Worm (Caenorhabditis elegans) whole organism, late embryonic: ENCODE data around the gene F41E6.1.

Experiments used
- C08G9.2 ChIP-seq: sonication (generic microtip); optimal IDR thresholded peaks from 2 replicates; lab custom pipeline; 2016; ENCODE audit warnings: mild to moderate bottlenecking, missing genetic modification characterization, moderate library complexity, missing compliant biosample characterization
- C38D4.7 ChIP-seq: fragments of 200-800 bp; sonication (Bioruptor generic); optimal IDR thresholded peaks from 2 replicates; lab custom pipeline; 2018; ENCODE audit warnings: mild to moderate bottlenecking, missing genetic modification characterization, moderate library complexity, missing compliant biosample characterization
- F13H6.1 ChIP-seq: sonication (generic microtip); optimal IDR thresholded peaks from 2 replicates; lab custom pipeline; 2016; ENCODE audit warnings: missing genetic modification characterization, missing compliant biosample characterization
- K09A11.1 ChIP-seq: sonication (generic microtip); optimal IDR thresholded peaks from 2 replicates; lab custom pipeline; 2017; ENCODE audit warnings: antibody characterized with exemption, mild to moderate bottlenecking, missing genetic modification characterization, missing compliant biosample characterization; ENCODE audit not compliant: insufficient read depth
- T23F11.4 ChIP-seq: fragments of 200-800 bp; sonication (Bioruptor generic); optimal IDR thresholded peaks from 2 replicates; lab custom pipeline; 2018; ENCODE audit warnings: mild to moderate bottlenecking, missing genetic modification characterization, missing compliant biosample characterization
- ahr-1 ChIP-seq: sonication (generic microtip); optimal IDR thresholded peaks from 2 replicates; lab custom pipeline; 2016; ENCODE audit warnings: missing genetic modification characterization, missing compliant biosample characterization
- ama-1 ChIP-seq: fragments of 150-350 bp; optimal IDR thresholded peaks from 2 replicates; lab custom pipeline; 2014
- ceh-14 ChIP-seq: sonication (generic microtip); optimal IDR thresholded peaks from 2 replicates; lab custom pipeline; 2016; ENCODE audit warnings: missing genotype, missing genetic modification characterization, missing compliant biosample characterization
- ceh-24 ChIP-seq: sonication (generic microtip); optimal IDR thresholded peaks from 2 replicates; lab custom pipeline; 2016; ENCODE audit warnings: mild to moderate bottlenecking, missing genetic modification characterization, missing compliant biosample characterization
- ceh-30 ChIP-seq: fragments of 150-350 bp; optimal IDR thresholded peaks from 2 replicates; lab custom pipeline; 2014; ENCODE audit warnings: missing biosample characterization, missing genetic modification characterization
- ceh-31 ChIP-seq: sonication (generic microtip); optimal IDR thresholded peaks from 2 replicates; lab custom pipeline; 2016; ENCODE audit warnings: missing genetic modification characterization, missing compliant biosample characterization
- ceh-34 ChIP-seq: sonication (generic microtip); optimal IDR thresholded peaks from 2 replicates; lab custom pipeline; 2016; ENCODE audit warnings: mild to moderate bottlenecking, missing genetic modification characterization, missing compliant biosample characterization
- ceh-45 ChIP-seq: fragments of 200-800 bp; sonication (Bioruptor generic); IDR thresholded peaks from 2 replicates; pipeline ENCODE4 v1.3.6; 2022; ENCODE audit warnings: missing genetic modification reagents, missing genetic modification characterization, missing compliant biosample characterization
- ceh-6 ChIP-seq: fragments of 200-800 bp; sonication (Bioruptor generic); optimal IDR thresholded peaks from 2 replicates; lab custom pipeline; 2018; ENCODE audit warnings: mild to moderate bottlenecking, missing genetic modification characterization, missing compliant biosample characterization
- ceh-9 ChIP-seq: sonication (generic microtip); optimal IDR thresholded peaks from 2 replicates; lab custom pipeline; 2016; ENCODE audit warnings: mild to moderate bottlenecking, missing genetic modification characterization, inconsistent platforms, missing compliant biosample characterization
- che-1 ChIP-seq: sonication (generic microtip); optimal IDR thresholded peaks from 2 replicates; lab custom pipeline; 2016; ENCODE audit warnings: mild to moderate bottlenecking, missing genetic modification characterization, missing compliant biosample characterization
- dmd-4 ChIP-seq: sonication (generic microtip); optimal IDR thresholded peaks from 2 replicates; lab custom pipeline; 2016; ENCODE audit warnings: borderline replicate concordance, missing genetic modification characterization, missing compliant biosample characterization
- ets-4 ChIP-seq: sonication (generic microtip); optimal IDR thresholded peaks from 2 replicates; lab custom pipeline; 2016; ENCODE audit warnings: missing genetic modification characterization, missing compliant biosample characterization
- eyg-1 ChIP-seq: sonication (generic microtip); optimal IDR thresholded peaks from 2 replicates; lab custom pipeline; 2016; ENCODE audit warnings: missing genotype, missing genetic modification characterization, missing compliant biosample characterization
- fax-1 ChIP-seq: sonication (generic microtip); optimal IDR thresholded peaks from 2 replicates; lab custom pipeline; 2016; ENCODE audit warnings: missing genotype, missing genetic modification characterization, missing compliant biosample characterization
- fkh-6 ChIP-seq: sonication (generic microtip); optimal IDR thresholded peaks from 2 replicates; lab custom pipeline; 2016; ENCODE audit warnings: missing genetic modification characterization, missing compliant biosample characterization
- gmeb-2 ChIP-seq: sonication (generic microtip); optimal IDR thresholded peaks from 2 replicates; lab custom pipeline; 2016; ENCODE audit warnings: missing genetic modification characterization, inconsistent platforms, missing compliant biosample characterization
- hlh-15 ChIP-seq: sonication (generic microtip); optimal IDR thresholded peaks from 2 replicates; lab custom pipeline; 2016; ENCODE audit warnings: missing genetic modification characterization, missing compliant biosample characterization
- hlh-30 ChIP-seq: sonication (generic microtip); optimal IDR thresholded peaks from 2 replicates; lab custom pipeline; 2017; ENCODE audit warnings: antibody characterized with exemption, missing genetic modification characterization, missing compliant biosample characterization; ENCODE audit not compliant: insufficient read depth
- hlh-6 ChIP-seq: sonication (generic microtip); optimal IDR thresholded peaks from 2 replicates; lab custom pipeline; 2016; ENCODE audit warnings: missing genotype, missing genetic modification characterization, missing compliant biosample characterization
- lim-6 ChIP-seq: sonication (generic microtip); optimal IDR thresholded peaks from 2 replicates; lab custom pipeline; 2016; ENCODE audit warnings: missing genetic modification characterization, missing compliant biosample characterization
- lin-11 ChIP-seq: fragments of 200-800 bp; sonication (Bioruptor generic); optimal IDR thresholded peaks from 2 replicates; lab custom pipeline; 2018; ENCODE audit warnings: mild to moderate bottlenecking, missing genetic modification characterization, missing compliant biosample characterization
- mec-3 ChIP-seq: sonication (generic microtip); optimal IDR thresholded peaks from 2 replicates; lab custom pipeline; 2016; ENCODE audit warnings: borderline replicate concordance, missing genetic modification characterization, missing compliant biosample characterization
- nfya-1 ChIP-seq: sonication (generic microtip); optimal IDR thresholded peaks from 2 replicates; lab custom pipeline; 2017; ENCODE audit warnings: missing genetic modification characterization, mild to moderate bottlenecking, missing compliant biosample characterization, antibody characterized with exemption, moderate library complexity
- nhr-11 ChIP-seq: fragments of 150-350 bp; optimal IDR thresholded peaks from 2 replicates; lab custom pipeline; 2014; ENCODE audit warnings: missing biosample characterization, missing genetic modification characterization
- pag-3 ChIP-seq: sonication (generic microtip); optimal IDR thresholded peaks from 2 replicates; lab custom pipeline; 2016; ENCODE audit warnings: missing compliant biosample characterization, missing genetic modification characterization, borderline replicate concordance
- pax-1 ChIP-seq: fragments of 150-350 bp; optimal IDR thresholded peaks from 2 replicates; lab custom pipeline; 2014; ENCODE audit warnings: missing biosample characterization, missing genetic modification characterization
- pha-2 ChIP-seq: sonication (generic microtip); optimal IDR thresholded peaks from 2 replicates; lab custom pipeline; 2017; ENCODE audit warnings: mild to moderate bottlenecking, missing genetic modification characterization, missing compliant biosample characterization
- pros-1 ChIP-seq: fragments of 150-350 bp; optimal IDR thresholded peaks from 2 replicates; lab custom pipeline; 2014; ENCODE audit warnings: missing biosample characterization, missing genetic modification reagents, missing genetic modification characterization
- sox-4 ChIP-seq: sonication (generic microtip); optimal IDR thresholded peaks from 2 replicates; lab custom pipeline; 2017; ENCODE audit warnings: mild to moderate bottlenecking, missing genetic modification characterization, inconsistent platforms, missing compliant biosample characterization
- syd-9 ChIP-seq: sonication (generic microtip); optimal IDR thresholded peaks from 2 replicates; lab custom pipeline; 2016; ENCODE audit warnings: mild to moderate bottlenecking, missing genetic modification characterization, moderate library complexity, missing compliant biosample characterization
- tbx-2 ChIP-seq: sonication (generic microtip); optimal IDR thresholded peaks from 2 replicates; lab custom pipeline; 2016; ENCODE audit warnings: missing genetic modification characterization, missing compliant biosample characterization
- unc-3 ChIP-seq, 2 experiments: fragments of 200-800 bp in 1 of 2; sonication (Bioruptor generic) in 1 of 2; sonication (generic microtip) in 1 of 2; conservative IDR thresholded peaks in 1 of 2; optimal IDR thresholded peaks in 1 of 2; 2 replicates each; pipeline versions ENCODE4 v1.3.6 to Lab custom; 2016 to 2022; ENCODE audit warnings: missing compliant biosample characterization in 2 of 2, missing genetic modification characterization in 2 of 2, missing genetic modification reagents in 1 of 2
- unc-86 ChIP-seq: sonication (generic microtip); optimal IDR thresholded peaks from 2 replicates; lab custom pipeline; 2016; ENCODE audit warnings: missing genetic modification characterization, missing compliant biosample characterization
- zip-5 ChIP-seq: sonication (generic microtip); optimal IDR thresholded peaks from 2 replicates; lab custom pipeline; 2016; ENCODE audit warnings: missing genetic modification characterization, missing compliant biosample characterization

The F41E6.1 gene

DNA sequence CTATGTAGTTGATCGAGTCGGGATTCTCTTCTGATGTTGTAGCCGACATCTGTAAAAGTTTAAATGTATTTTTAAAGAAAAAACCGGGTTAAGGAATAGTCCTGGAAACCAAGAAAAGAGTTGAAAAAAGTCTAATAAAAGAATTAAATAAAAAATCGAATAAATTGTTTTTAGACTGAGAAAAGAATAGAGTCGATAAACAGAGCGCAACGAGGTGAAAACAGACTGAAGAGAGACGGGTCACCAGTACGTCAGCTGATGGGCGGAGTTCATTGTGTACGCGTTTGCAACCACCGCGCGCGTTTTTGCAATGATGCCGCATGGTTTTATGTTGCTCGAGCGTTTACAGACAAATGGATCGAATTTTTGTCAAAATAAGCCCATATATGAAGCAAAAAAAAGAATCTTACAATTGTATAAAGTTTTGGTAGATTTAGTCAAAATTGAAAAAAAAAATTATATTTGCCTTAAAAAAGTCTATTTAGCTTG lies 8.9 kb downstream of the F41E6.1 start, which contains the start of gene atg-18 (continued):
- no peak for TF ChIP-seq syd-9 (tag; lab: Kevin White, UChicago)
- TF ChIP-seq hlh-15 = peak; percentile 32
- peak; percentile 68 for TF ChIP-seq nfya-1 (tag; lab: Kevin White, UChicago)
- peak; percentile 51 for TF ChIP-seq ceh-14 (tag; lab: Kevin White, UChicago)
- no peak for TF ChIP-seq pax-1
- TF ChIP-seq lin-11 (tag; lab: Kevin White, UChicago) = peak; percentile 26
- TF ChIP-seq ceh-34 (tag; lab: Kevin White, UChicago) = peak; percentile 86
- peak; percentile 52 for TF ChIP-seq che-1 (tag; lab: Kevin White, UChicago)
- no peak for TF ChIP-seq C08G9.2
- no peak for TF ChIP-seq ceh-30
- TF ChIP-seq tbx-2 (tag; lab: Kevin White, UChicago) = peak; percentile 82
- TF ChIP-seq lim-6 (tag; lab: Kevin White, UChicago) = no peak
- TF ChIP-seq hlh-30 (tag; lab: Kevin White, UChicago) = peak; percentile 95
- TF ChIP-seq unc-86 (tag; lab: Kevin White, UChicago) = peak; percentile 63
- TF ChIP-seq mec-3 (tag; lab: Kevin White, UChicago) = no peak
- no peak for TF ChIP-seq nhr-11
- TF ChIP-seq fax-1 = peak; percentile 50
- TF ChIP-seq eyg-1 (tag; lab: Kevin White, UChicago) = no peak
- TF ChIP-seq ets-4 (tag; lab: Kevin White, UChicago) = peak; percentile 25
- TF ChIP-seq ceh-9 (tag; lab: Kevin White, UChicago) = no peak
- TF ChIP-seq ama-1 (lab: Kevin White, UChicago) = no peak
- TF ChIP-seq ceh-6 (GFP tag; lab: Kevin White, UChicago) = no peak
- peak; percentile 80 for TF ChIP-seq K09A11.1 (tag; lab: Kevin White, UChicago)
- TF ChIP-seq pag-3 (tag; lab: Kevin White, UChicago) = no peak
- TF ChIP-seq T23F11.4 (GFP tag; lab: Kevin White, UChicago) = no peak
- peak; percentile 37 for TF ChIP-seq hlh-6
- TF ChIP-seq F13H6.1 (tag; lab: Kevin White, UChicago) = peak; percentile 55
- no peak for TF ChIP-seq dmd-4 (tag; lab: Kevin White, UChicago)
- TF ChIP-seq pros-1 = no peak
- TF ChIP-seq gmeb-2 (tag; lab: Kevin White, UChicago) = peak; percentile 43
- no peak for TF ChIP-seq ahr-1 (tag; lab: Kevin White, UChicago)
- TF ChIP-seq sox-4 (tag; lab: Kevin White, UChicago) = peak; percentile 70
- no peak for TF ChIP-seq unc-3 (GFP tag; conservative IDR thresholded peaks at IDR 0.05; lab: Robert Waterston, UW)
- peak; percentile 63 for TF ChIP-seq unc-3 (tag; optimal IDR thresholded peaks at IDR 0.05; lab: Kevin White, UChicago)
- peak; percentile 39 for TF ChIP-seq C38D4.7 (GFP tag; lab: Kevin White, UChicago)
- peak; percentile 14 for TF ChIP-seq pha-2 (tag; lab: Kevin White, UChicago)

DNA sequence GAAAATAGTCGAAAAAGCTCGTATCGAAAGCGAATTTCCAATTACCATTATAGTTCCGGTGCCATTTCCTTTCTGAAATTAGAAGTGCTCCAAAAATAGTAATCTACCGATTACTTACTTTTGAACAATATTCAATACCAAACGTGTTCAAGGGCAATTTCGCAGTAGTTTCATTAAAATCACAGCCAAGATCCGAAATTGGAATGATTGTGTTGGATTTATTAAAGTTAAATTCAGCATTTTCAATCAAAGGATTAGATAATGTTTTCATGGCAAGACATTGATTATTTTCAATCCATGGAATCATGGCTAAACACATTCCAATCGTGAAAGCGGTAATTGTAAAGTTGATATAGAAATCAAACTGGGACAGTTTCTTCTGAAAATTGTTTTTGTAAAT lies 10.4 kb downstream of the F41E6.1 start:
- TF ChIP-seq ceh-24 (tag; lab: Kevin White, UChicago) (no peak), fax-1 (no peak), nfya-1 (tag; lab: Kevin White, UChicago) (no peak)

DNA sequence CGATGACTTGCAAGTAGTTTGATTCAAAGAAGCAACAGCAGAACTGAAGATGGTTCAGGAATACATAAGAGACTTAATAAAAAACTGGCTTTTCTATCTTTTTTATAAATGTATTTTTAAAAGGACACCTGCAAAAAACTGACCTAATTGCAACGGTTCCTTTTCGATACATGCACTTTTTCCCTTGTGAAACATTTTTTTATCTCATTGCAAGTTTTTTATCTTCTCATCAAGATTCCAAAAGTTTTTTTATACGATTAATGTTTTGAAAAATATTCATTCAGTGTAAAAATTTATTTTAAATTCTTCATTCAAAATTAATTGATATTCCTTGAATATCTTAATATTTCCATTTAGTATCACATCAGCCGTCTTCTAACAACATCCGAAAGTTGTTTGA lies 13.2 kb downstream of the F41E6.1 start, which contains the start of gene oac-29:
oac-29 (minus strand) TSS at position 101 of the 400 bp plus-strand sequence.
- TF ChIP-seq T23F11.4 (GFP tag; lab: Kevin White, UChicago) (no peak), fkh-6 (tag; lab: Kevin White, UChicago) (no peak), zip-5 (no peak), ceh-45 (GFP tag; lab: Robert Waterston, UW) (no peak), ceh-31 (tag; lab: Kevin White, UChicago) (no peak)
